Worm (Caenorhabditis elegans) whole organism, L4 larva: Measurements from ENCODE around the gene clec-82.

Experiments used
- F37D6.2 ChIP-seq: sonication (generic microtip); optimal IDR thresholded peaks from 2 replicates; lab custom pipeline; 2016; ENCODE audit warnings: mild to moderate bottlenecking, missing genetic modification characterization, missing compliant biosample characterization
- ZK546.5 ChIP-seq, 2 experiments: sonication (generic microtip); optimal IDR thresholded peaks; 2 replicates each; lab custom pipeline; 2017; ENCODE audit warnings: missing biosample characterization in 2 of 2, missing genetic modification characterization in 2 of 2
- aly-2 ChIP-seq: sonication (generic microtip); optimal IDR thresholded peaks from 2 replicates; lab custom pipeline; 2018; ENCODE audit warnings: missing biosample characterization, missing genetic modification characterization
- fkh-10 ChIP-seq: fragments of 150-350 bp; optimal IDR thresholded peaks from 2 replicates; lab custom pipeline; 2014; ENCODE audit warnings: missing biosample characterization, missing genetic modification reagents, missing genetic modification characterization
- hmg-1.1 ChIP-seq: fragments of 200-800 bp; sonication (Bioruptor generic); IDR thresholded peaks from 2 replicates; pipeline ENCODE4 v1.3.6; 2022; ENCODE audit warnings: missing genetic modification reagents, missing genetic modification characterization, missing compliant biosample characterization
- lin-39 ChIP-seq: fragments of 150-350 bp; optimal IDR thresholded peaks from 2 replicates; lab custom pipeline; 2014; ENCODE audit warnings: missing biosample characterization, missing genetic modification reagents, missing genetic modification characterization
- lsy-2 ChIP-seq, 2 experiments: fragments of 150-350 bp in 1 of 2; sonication (generic microtip) in 1 of 2; optimal IDR thresholded peaks; 2 replicates each; lab custom pipeline; 2014 to 2017; ENCODE audit warnings: missing biosample characterization in 2 of 2, missing genetic modification characterization in 2 of 2
- nhr-102 ChIP-seq: sonication (generic microtip); optimal IDR thresholded peaks from 2 replicates; lab custom pipeline; 2016; ENCODE audit warnings: mild to moderate bottlenecking, missing genetic modification characterization, moderate library complexity, missing compliant biosample characterization
- nhr-11 ChIP-seq: fragments of 150-350 bp; optimal IDR thresholded peaks from 2 replicates; lab custom pipeline; 2014; ENCODE audit warnings: missing biosample characterization, missing genetic modification characterization
- nhr-25 ChIP-seq: sonication (generic microtip); optimal IDR thresholded peaks from 2 replicates; lab custom pipeline; 2017; ENCODE audit warnings: missing genetic modification characterization, mild to moderate bottlenecking, missing compliant biosample characterization, antibody characterized with exemption, moderate library complexity, borderline replicate concordance; ENCODE audit not compliant: insufficient read depth
- nhr-48 ChIP-seq: sonication (generic microtip); optimal IDR thresholded peaks from 2 replicates; lab custom pipeline; 2016; ENCODE audit warnings: mild to moderate bottlenecking, missing genetic modification characterization, missing compliant biosample characterization
- nhr-76 ChIP-seq: fragments of 150-350 bp; optimal IDR thresholded peaks from 2 replicates; lab custom pipeline; 2014; ENCODE audit warnings: missing biosample characterization, missing genetic modification characterization
- rbr-2 ChIP-seq: sonication (generic microtip); optimal IDR thresholded peaks from 2 replicates; lab custom pipeline; 2016; ENCODE audit warnings: missing genotype, missing genetic modification characterization, missing compliant biosample characterization
- zfp-2 ChIP-seq: sonication (generic microtip); optimal IDR thresholded peaks from 2 replicates; lab custom pipeline; 2016; ENCODE audit warnings: mild to moderate bottlenecking, missing genetic modification characterization, missing compliant biosample characterization

DNA sequence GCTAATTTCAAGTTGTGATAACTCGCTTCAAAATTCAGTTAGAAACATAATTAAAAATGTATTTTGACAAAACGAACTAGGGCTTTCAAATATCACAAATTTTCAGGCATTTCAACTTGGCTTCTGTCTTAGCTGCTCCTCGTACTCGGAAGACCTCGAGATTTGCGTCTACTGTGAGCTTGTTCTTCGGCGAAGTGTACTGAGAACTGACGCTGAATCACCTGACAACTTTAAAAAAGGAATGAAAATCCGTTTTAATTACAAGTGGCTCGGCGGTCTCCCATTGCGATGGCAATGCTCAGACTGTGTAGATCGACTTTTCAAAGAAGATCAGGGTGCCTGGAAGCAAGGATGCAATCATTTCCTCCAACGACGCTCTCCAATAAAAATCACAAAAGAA is 15.1 kb downstream of the clec-82 start, which contains the start of gene clec-85:
- TF ChIP-seq rbr-2 (tag; lab: Kevin White, UChicago) (no peak), fkh-10 (GFP tag; lab: Kevin White, UChicago) (no peak), ZK546.5 (tag; optimal IDR thresholded peaks at IDR 0.05; lab: Kevin White, UChicago) (no peak), nhr-25 (no peak), nhr-48 (tag; lab: Kevin White, UChicago) (no peak), F37D6.2 (tag; lab: Kevin White, UChicago) (no peak), zfp-2 (tag; lab: Kevin White, UChicago) (no peak), lsy-2 (tag; optimal IDR thresholded peaks at IDR 0.05; lab: Kevin White, UChicago) (no peak), aly-2 (tag; lab: Kevin White, UChicago) (no peak), nhr-11 (tag; lab: Kevin White, UChicago) (no peak), nhr-102 (no peak), lin-39 (tag; lab: Kevin White, UChicago) (no peak), hmg-1.1 (GFP tag; lab: Robert Waterston, UW) (no peak), nhr-76 (tag; lab: Kevin White, UChicago) (no peak)
